Worm (Caenorhabditis elegans): ENCODE data around the gene idpp-7.

Gene idpp-7

ce11 chrIV:12765067-12765466 is 45.3 kb downstream of the idpp-7 start, which contains the start of gene ZK897.10:
ZK897.10 (plus strand) TSS chrIV:12765351.
- TF ChIP-seq nhr-11 (tag; optimal IDR thresholded peaks at IDR 0.05) (no peak), pqm-1 (tag; optimal IDR thresholded peaks at IDR 0.05) (peak; percentile 53)

All from whole organism, L3 larva.